Fruit fly (Drosophila melanogaster): Measurements from ENCODE around the gene CG3437.

Gene CG3437

DNA sequence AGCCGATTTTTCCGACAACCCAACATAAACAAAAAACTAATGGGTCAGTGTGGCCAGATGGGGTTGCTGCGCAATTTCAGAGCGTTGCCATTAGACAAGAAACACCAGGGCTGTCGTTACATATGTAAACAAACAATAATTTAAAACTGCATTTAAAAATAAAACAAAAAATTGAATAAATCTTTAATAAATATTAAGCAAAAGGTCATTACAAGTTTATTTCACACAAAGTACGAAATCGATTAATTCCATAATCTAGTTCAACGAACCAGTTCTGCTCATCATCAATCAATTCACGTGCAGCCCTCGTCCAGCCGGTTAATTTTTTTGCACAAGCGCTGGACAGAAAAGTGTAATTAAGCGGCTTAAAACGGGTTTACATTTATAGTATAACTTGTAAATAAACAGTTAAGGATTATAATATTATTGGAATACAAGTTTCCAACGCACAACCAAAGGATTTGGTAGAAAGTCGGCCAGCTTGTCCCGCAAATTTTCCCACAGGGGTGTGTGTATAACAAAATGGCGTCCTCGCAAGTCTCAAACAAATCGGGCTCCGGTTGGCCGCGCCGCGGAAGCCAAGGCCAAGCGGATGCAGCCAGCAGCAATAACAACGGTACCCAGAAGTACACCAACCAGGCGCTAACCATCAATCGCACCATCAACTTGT is 46.6 kb downstream of the CG3437 start, which contains the start of the genes CG4022 and Cpsf5 (continued):
- peak; percentile 69 for TF ChIP-seq nerfin-1 (tag; optimal IDR thresholded peaks at IDR 0.05)
- peak; percentile 75 for TF ChIP-seq HLH54F (GFP tag; optimal IDR thresholded peaks at IDR 0.05)
- no peak for TF ChIP-seq Opbp (GFP tag; IDR thresholded peaks at IDR 0.05; ENCODE audit: partially characterized antibody)
- TF ChIP-seq CG12071 (GFP tag; optimal IDR thresholded peaks at IDR 0.05): peak; percentile 27
- TF ChIP-seq CG30431 (GFP tag; optimal IDR thresholded peaks at IDR 0.05): peak; percentile 52
- TF ChIP-seq pan (optimal IDR thresholded peaks at IDR 0.05): no peak
- TF ChIP-seq pan (GFP tag; optimal IDR thresholded peaks at IDR 0.05 in 1 of 2, IDR thresholded peaks at IDR 0.05 in 1 of 2): peak in 1 of 2 experiments; percentile 86
- TF ChIP-seq CG13123 (GFP tag; optimal IDR thresholded peaks at IDR 0.05): peak; percentile 74
- TF ChIP-seq tx (GFP tag; optimal IDR thresholded peaks at IDR 0.05): peak; percentile 40
- TF ChIP-seq gsb-n (tag; optimal IDR thresholded peaks at IDR 0.05): peak; percentile 84
- no peak for TF ChIP-seq psq (GFP tag; optimal IDR thresholded peaks at IDR 0.05)
- TF ChIP-seq ind (GFP tag; optimal IDR thresholded peaks at IDR 0.05): peak; percentile 75
- no peak for TF ChIP-seq jigr1 (GFP tag; IDR thresholded peaks at IDR 0.05)
- TF ChIP-seq CG2199 (GFP tag; IDR thresholded peaks at IDR 0.05): peak; percentile 26; the same call in 1 of the 3 replicates
- TF ChIP-seq danr (GFP tag; IDR thresholded peaks at IDR 0.05): peak; percentile 52; the same call in 1 of the 2 replicates
- peak; percentile 68 for TF ChIP-seq CG13287 (GFP tag; IDR thresholded peaks at IDR 0.05; ENCODE audit: partially characterized antibody)
- peak; percentile 78 for TF ChIP-seq Ada2b (GFP tag; IDR thresholded peaks at IDR 0.05)
- TF ChIP-seq Optix (GFP tag; IDR thresholded peaks at IDR 0.05): no peak; the same call in 1 of the 3 replicates
- peak; percentile 71 for TF ChIP-seq gfzf (GFP tag; optimal IDR thresholded peaks at IDR 0.05)
- TF ChIP-seq pfk (GFP tag; optimal IDR thresholded peaks at IDR 0.05): no peak
- TF ChIP-seq CG7839 (tag; optimal IDR thresholded peaks at IDR 0.05): peak; percentile 79
- peak; percentile 57 for TF ChIP-seq CG31224 (GFP tag; IDR thresholded peaks at IDR 0.05)
- peak; percentile 20 for TF ChIP-seq ac (GFP tag; optimal IDR thresholded peaks at IDR 0.05)
- peak; percentile 84 for TF ChIP-seq CG9727 (GFP tag; optimal IDR thresholded peaks at IDR 0.05)
- peak; percentile 81 for TF ChIP-seq CG17385 (GFP tag; optimal IDR thresholded peaks at IDR 0.05)
- TF ChIP-seq Hr3 (GFP tag; optimal IDR thresholded peaks at IDR 0.05): peak; percentile 75
- peak; percentile 63 for TF ChIP-seq CG18764 (GFP tag; optimal IDR thresholded peaks at IDR 0.05)
- peak in 1 of 2 experiments; percentile 36 for TF ChIP-seq Eip74EF (GFP tag; optimal IDR thresholded peaks at IDR 0.05)
- no peak for TF ChIP-seq CG6654 (GFP tag; optimal IDR thresholded peaks at IDR 0.05)
- TF ChIP-seq CG9817 (tag; optimal IDR thresholded peaks at IDR 0.05): peak; percentile 90
- peak; percentile 84 for TF ChIP-seq dysf (GFP tag; IDR thresholded peaks at IDR 0.05)
- peak; percentile 93 for TF ChIP-seq CG9932 (GFP tag; IDR thresholded peaks at IDR 0.05)
- peak; percentile 85 for TF ChIP-seq Hsf (GFP tag; optimal IDR thresholded peaks at IDR 0.05)
- TF ChIP-seq lab (GFP tag; optimal IDR thresholded peaks at IDR 0.05): peak; percentile 88
- TF ChIP-seq CG4854 (GFP tag; optimal IDR thresholded peaks at IDR 0.05): peak; percentile 62
- TF ChIP-seq CG11723 (GFP tag; optimal IDR thresholded peaks at IDR 0.05): peak; percentile 52
- peak; percentile 66 for TF ChIP-seq CG6272 (GFP tag; IDR thresholded peaks at IDR 0.05)
- peak; percentile 55; the same call in 1 of the 2 replicates for TF ChIP-seq wdn (GFP tag; IDR thresholded peaks at IDR 0.05)
- peak; percentile 53 for TF ChIP-seq CG1647 (GFP tag; optimal IDR thresholded peaks at IDR 0.05)
- peak; percentile 24; the same call in 1 of the 2 replicates for TF ChIP-seq toy (GFP tag; IDR thresholded peaks at IDR 0.05)
- TF ChIP-seq CG12391 (tag; optimal IDR thresholded peaks at IDR 0.05): peak; percentile 95
- no peak for TF ChIP-seq hkb (optimal IDR thresholded peaks at IDR 0.05)
- peak; percentile 87 for TF ChIP-seq hkb (GFP tag; IDR thresholded peaks at IDR 0.05)
- TF ChIP-seq YL-1 (GFP tag; optimal IDR thresholded peaks at IDR 0.05): peak; percentile 88
- peak; percentile 53 for TF ChIP-seq CG6683 (GFP tag; optimal IDR thresholded peaks at IDR 0.05)
- peak; percentile 85 for TF ChIP-seq trem (tag; optimal IDR thresholded peaks at IDR 0.05)
- TF ChIP-seq gro (GFP tag; optimal IDR thresholded peaks at IDR 0.05): peak; percentile 23
- peak; percentile 80 for TF ChIP-seq CG18619 (GFP tag; optimal IDR thresholded peaks at IDR 0.05)
- peak; percentile 74 for TF ChIP-seq CG10979 (tag; optimal IDR thresholded peaks at IDR 0.05)
- peak; percentile 42 for TF ChIP-seq CG17802 (tag; optimal IDR thresholded peaks at IDR 0.05)
